Worm (Caenorhabditis elegans) whole organism, L1 larva: ENCODE results near the gene ZK512.8.

ENCODE experiments used
- C04F5.9 ChIP-seq: sonication (generic microtip); optimal IDR thresholded peaks from 2 replicates; lab custom pipeline; 2016; ENCODE audit warnings: missing genetic modification characterization, missing compliant biosample characterization
- aha-1 ChIP-seq: fragments of 150-350 bp; optimal IDR thresholded peaks from 2 replicates; lab custom pipeline; 2014; ENCODE audit warnings: missing biosample characterization, missing genetic modification characterization
- aly-2 ChIP-seq: fragments of 150-350 bp; optimal IDR thresholded peaks from 2 replicates; lab custom pipeline; 2014; ENCODE audit warnings: missing biosample characterization, missing genetic modification characterization
- blmp-1 ChIP-seq: fragments of 150-350 bp; optimal IDR thresholded peaks from 2 replicates; lab custom pipeline; 2014; ENCODE audit warnings: missing biosample characterization, missing genetic modification characterization
- dpl-1 ChIP-seq, 3 experiments: fragments of 150-350 bp in 2 of 3; sonication (generic microtip) in 1 of 3; optimal IDR thresholded peaks; 2 replicates each; lab custom pipeline; 2014 to 2017; ENCODE audit warnings: missing biosample characterization in 3 of 3, missing genetic modification characterization in 3 of 3, missing genetic modification reagents in 3 of 3
- dsc-1 ChIP-seq: sonication (generic microtip); optimal IDR thresholded peaks from 2 replicates; lab custom pipeline; 2016; ENCODE audit warnings: mild to moderate bottlenecking, missing genetic modification characterization, missing compliant biosample characterization
- efl-1 ChIP-seq, 4 experiments: fragments of 150-350 bp; optimal IDR thresholded peaks in 3 of 4; peaks in 1 of 4; 1 replicate in 1 of 4; 2 replicates in 3 of 4; lab custom pipeline; 2014; ENCODE audit warnings: missing biosample characterization in 2 of 4, missing genetic modification characterization in 2 of 4, missing genetic modification reagents in 2 of 4
- elt-2 ChIP-seq: sonication (generic microtip); optimal IDR thresholded peaks from 2 replicates; lab custom pipeline; 2016; ENCODE audit warnings: missing genetic modification characterization, mild to moderate bottlenecking, inconsistent platforms, missing compliant biosample characterization, missing genetic modification reagents
- fkh-4 ChIP-seq: sonication (generic microtip); optimal IDR thresholded peaks from 2 replicates; lab custom pipeline; 2016; ENCODE audit warnings: missing compliant biosample characterization, missing genetic modification characterization, borderline replicate concordance
- fkh-8 ChIP-seq: sonication (generic microtip); optimal IDR thresholded peaks from 2 replicates; lab custom pipeline; 2016; ENCODE audit warnings: mild to moderate bottlenecking, missing genetic modification characterization, missing compliant biosample characterization
- fos-1 ChIP-seq: fragments of 150-350 bp; optimal IDR thresholded peaks from 2 replicates; lab custom pipeline; 2014; ENCODE audit warnings: missing biosample characterization, missing genetic modification characterization
- hlh-4 ChIP-seq: sonication (generic microtip); optimal IDR thresholded peaks from 2 replicates; lab custom pipeline; 2016; ENCODE audit warnings: mild to moderate bottlenecking, missing genetic modification characterization, missing compliant biosample characterization
- isw-1 ChIP-seq: fragments of 200-800 bp; sonication (Bioruptor generic); IDR thresholded peaks from 2 replicates; pipeline ENCODE4 v1.3.6; 2022; ENCODE audit warnings: missing genetic modification characterization, missing compliant biosample characterization
- lin-14 ChIP-seq: fragments of 200-800 bp; sonication (Bioruptor generic); optimal IDR thresholded peaks from 2 replicates; lab custom pipeline; 2018; ENCODE audit warnings: mild to moderate bottlenecking, missing genetic modification characterization, moderate library complexity, missing compliant biosample characterization
- lin-39 ChIP-seq: fragments of 150-350 bp; optimal IDR thresholded peaks from 2 replicates; lab custom pipeline; 2014; ENCODE audit warnings: missing biosample characterization, missing genetic modification reagents, missing genetic modification characterization
- lsy-2 ChIP-seq, 2 experiments: fragments of 150-350 bp; optimal IDR thresholded peaks; 2 replicates each; lab custom pipeline; 2014; ENCODE audit warnings: missing biosample characterization in 2 of 2, missing genetic modification characterization in 2 of 2
- mdl-1 ChIP-seq, 2 experiments: fragments of 150-350 bp; optimal IDR thresholded peaks; 2 replicates each; lab custom pipeline; 2014 to 2017; ENCODE audit warnings: missing biosample characterization in 2 of 2, missing genetic modification characterization in 2 of 2, inconsistent platforms in 1 of 2
- mep-1 ChIP-seq: fragments of 150-350 bp; optimal IDR thresholded peaks from 2 replicates; lab custom pipeline; 2014; ENCODE audit warnings: missing biosample characterization, missing genetic modification characterization
- nhr-11 ChIP-seq: fragments of 150-350 bp; optimal IDR thresholded peaks from 2 replicates; lab custom pipeline; 2014; ENCODE audit warnings: missing biosample characterization, missing genetic modification characterization
- nhr-237 ChIP-seq: fragments of 150-350 bp; optimal IDR thresholded peaks from 2 replicates; lab custom pipeline; 2014; ENCODE audit warnings: missing biosample characterization, missing genetic modification characterization
- nhr-47 ChIP-seq: sonication (generic microtip); optimal IDR thresholded peaks from 2 replicates; lab custom pipeline; 2016; ENCODE audit warnings: mild to moderate bottlenecking, missing genetic modification characterization, moderate library complexity, missing compliant biosample characterization
- nhr-71 ChIP-seq: sonication (generic microtip); optimal IDR thresholded peaks from 2 replicates; lab custom pipeline; 2016; ENCODE audit warnings: mild to moderate bottlenecking, missing genetic modification characterization, moderate library complexity, missing compliant biosample characterization
- nhr-76 ChIP-seq: sonication (generic microtip); optimal IDR thresholded peaks from 2 replicates; lab custom pipeline; 2017; ENCODE audit warnings: missing biosample characterization, missing genetic modification characterization
- nhr-85 ChIP-seq: sonication (generic microtip); peaks from one replicate; lab custom pipeline; 2016; ENCODE audit warnings: missing genetic modification characterization, inconsistent platforms, missing compliant biosample characterization
- pax-3 ChIP-seq: fragments of 200-800 bp; sonication (Bioruptor generic); optimal IDR thresholded peaks from 2 replicates; lab custom pipeline; 2018; ENCODE audit warnings: mild to moderate bottlenecking, missing genetic modification characterization, moderate library complexity, missing compliant biosample characterization
- sptf-1 ChIP-seq: fragments of 150-350 bp; optimal IDR thresholded peaks from 2 replicates; lab custom pipeline; 2014; ENCODE audit warnings: missing biosample characterization, missing genetic modification characterization
- unc-130 ChIP-seq: fragments of 150-350 bp; optimal IDR thresholded peaks from 2 replicates; lab custom pipeline; 2017; ENCODE audit warnings: missing biosample characterization, missing genetic modification characterization, inconsistent platforms
- unc-62 ChIP-seq: fragments of 150-350 bp; optimal IDR thresholded peaks from 2 replicates; lab custom pipeline; 2014; ENCODE audit warnings: missing biosample characterization, missing genetic modification reagents, missing genetic modification characterization
- zag-1 ChIP-seq: fragments of 150-350 bp; optimal IDR thresholded peaks from 2 replicates; lab custom pipeline; 2014; ENCODE audit warnings: missing biosample characterization, missing genetic modification characterization

The ZK512.8 gene

ce11 chrIII:9110270-9110669 lies 35.6 kb upstream of the ZK512.8 start:
- TF ChIP-seq lin-14 (peak; percentile 22), zag-1 (tag; lab: Kevin White, UChicago) (no peak), pax-3 (no peak), blmp-1 (tag; lab: Kevin White, UChicago) (peak; percentile 46), unc-130 (no peak), nhr-85 (peak; percentile 53), fos-1 (no peak), nhr-76 (tag; lab: Kevin White, UChicago) (no peak), hlh-4 (tag; lab: Kevin White, UChicago) (no peak), aha-1 (tag; lab: Kevin White, UChicago) (no peak), lin-39 (tag; lab: Kevin White, UChicago) (no peak), elt-2 (tag; lab: Kevin White, UChicago) (peak; percentile 28), dsc-1 (tag; lab: Kevin White, UChicago) (no peak)

DNA sequence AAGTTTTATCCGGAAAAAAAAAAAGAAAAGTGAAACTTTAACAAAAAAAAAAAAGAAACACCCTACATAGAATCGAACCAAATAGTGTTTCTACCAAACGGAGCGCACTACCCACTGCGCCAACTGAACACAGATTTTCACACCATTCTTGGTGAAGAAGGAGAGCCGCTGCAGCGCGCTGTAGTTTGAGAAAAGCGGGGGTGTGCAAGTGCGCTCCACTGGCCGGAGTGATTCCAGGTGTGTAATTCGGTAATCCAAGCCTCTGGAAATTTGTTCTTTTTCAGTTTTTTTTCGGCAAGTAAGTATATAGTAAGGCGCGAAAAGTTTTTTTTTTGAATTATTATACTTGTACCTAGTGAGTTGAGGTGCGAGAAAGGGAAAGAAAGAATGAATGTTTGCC lies 35.0 kb upstream of the ZK512.8 start:
- peak; percentile 21; the same call in 1 of the 2 replicates for TF ChIP-seq isw-1 (GFP tag; lab: Robert Waterston, UW)
- peak; percentile 27 for TF ChIP-seq nhr-71 (tag; lab: Kevin White, UChicago)
- peak in 1 of 2 experiments; percentile 25 for TF ChIP-seq efl-1 (optimal IDR thresholded peaks at IDR 0.05; lab: Kevin White, UChicago)
- TF ChIP-seq efl-1 (GFP tag; optimal IDR thresholded peaks at IDR 0.05 in 1 of 2; lab: Kevin White, UChicago), result peak in 1 of 2 experiments; percentile 10
- TF ChIP-seq fkh-8, result peak; percentile 16
- TF ChIP-seq nhr-47 (tag; lab: Kevin White, UChicago), result peak; percentile 12
- TF ChIP-seq lsy-2 (tag; optimal IDR thresholded peaks at IDR 0.05; lab: Kevin White, UChicago), result peak in 1 of 2 experiments; percentile 19
- TF ChIP-seq dpl-1 (GFP tag; optimal IDR thresholded peaks at IDR 0.05; lab: Kevin White, UChicago), result peak in 1 of 3 experiments; percentile 11
- peak; percentile 10 for TF ChIP-seq lin-14

ce11 chrIII:9112479-9112878 lies 33.4 kb upstream of the ZK512.8 start:
- no peak for TF ChIP-seq nhr-237 (tag; lab: Kevin White, UChicago)
- no peak for TF ChIP-seq efl-1 (optimal IDR thresholded peaks at IDR 0.05; lab: Kevin White, UChicago)
- TF ChIP-seq efl-1 (GFP tag; optimal IDR thresholded peaks at IDR 0.05 in 1 of 2; lab: Kevin White, UChicago), result peak; percentile 43 to 85
- TF ChIP-seq unc-62 (GFP tag; lab: Kevin White, UChicago), result no peak
- TF ChIP-seq C04F5.9 (tag; lab: Kevin White, UChicago), result no peak
- no peak for TF ChIP-seq nhr-11 (tag; lab: Kevin White, UChicago)
- TF ChIP-seq blmp-1 (tag; lab: Kevin White, UChicago), result peak; percentile 23
- no peak for TF ChIP-seq sptf-1 (tag; lab: Kevin White, UChicago)
- TF ChIP-seq, all 84 proteins: peak for 2

- TF ChIP-seq mdl-1 (tag; optimal IDR thresholded peaks at IDR 0.05; lab: Kevin White, UChicago) (no peak), fkh-4 (tag; lab: Kevin White, UChicago) (no peak), blmp-1 (tag; lab: Kevin White, UChicago) (peak; percentile 0)
Observed at ce11 chrIII:9114076-9114475, 31.8 kb upstream of the ZK512.8 start.

ce11 chrIII:9114649-9115048 lies 31.2 kb upstream of the ZK512.8 start, which contains the start of gene ZK512.1:
Gene ZK512.1 (plus strand): TSS chrIII:9114949.
- TF ChIP-seq efl-1 (optimal IDR thresholded peaks at IDR 0.05; lab: Kevin White, UChicago), result no peak
- peak in 1 of 2 experiments; percentile 65 for TF ChIP-seq efl-1 (GFP tag; optimal IDR thresholded peaks at IDR 0.05 in 1 of 2; lab: Kevin White, UChicago)
- TF ChIP-seq pax-3, result no peak
- no peak for TF ChIP-seq lsy-2 (tag; optimal IDR thresholded peaks at IDR 0.05; lab: Kevin White, UChicago)

ce11 chrIII:9115745-9116144 lies 30.1 kb upstream of the ZK512.8 start:
- no peak for TF ChIP-seq nhr-85
- TF ChIP-seq mep-1 (tag; lab: Kevin White, UChicago), result no peak
- no peak for TF ChIP-seq aly-2
- no peak for TF ChIP-seq lin-39 (tag; lab: Kevin White, UChicago)
- TF ChIP-seq dsc-1 (tag; lab: Kevin White, UChicago), result no peak
- no peak for TF ChIP-seq fkh-8
